Worm (Caenorhabditis elegans) whole organism, late embryonic: ENCODE data around the gene aqp-2.

Source experiments
- dve-1 ChIP-seq: sonication (generic microtip); optimal IDR thresholded peaks from 2 replicates; lab custom pipeline; 2017; ENCODE audit warnings: antibody characterized with exemption, mild to moderate bottlenecking, missing genetic modification characterization, missing compliant biosample characterization
- pqm-1 ChIP-seq: sonication (generic microtip); optimal IDR thresholded peaks from 2 replicates; lab custom pipeline; 2016; ENCODE audit warnings: missing genetic modification characterization, missing compliant biosample characterization

DNA sequence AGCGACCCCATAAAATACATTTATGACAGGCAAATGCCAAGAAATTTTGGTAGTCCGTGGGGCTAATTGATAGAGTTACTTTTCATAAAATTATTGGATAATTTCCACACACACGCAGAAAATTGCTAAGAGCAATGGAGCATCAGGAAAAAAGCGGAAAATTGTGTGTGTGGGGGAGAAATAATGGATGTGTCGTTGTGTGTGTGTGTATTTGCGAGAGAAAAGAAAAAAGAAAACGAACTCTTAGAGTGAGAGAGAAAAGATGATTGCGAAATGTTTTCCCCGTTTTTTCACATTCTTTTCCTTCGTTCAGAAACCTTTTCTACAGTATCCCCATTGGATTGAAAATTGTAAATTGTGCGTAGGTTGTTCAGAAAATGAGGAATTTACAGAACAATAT, 19.8 kb upstream of the aqp-2 start:
- TF ChIP-seq dve-1 (tag; lab: Kevin White, UChicago) (no peak), pqm-1 (tag; lab: Kevin White, UChicago) (no peak)
